Fruit fly (Drosophila melanogaster): ENCODE data around the gene CG42393.
A peak's percentile ranks its signal among the peaks of the same experiment; 100 is the strongest.

CG42393 gene

DNA sequence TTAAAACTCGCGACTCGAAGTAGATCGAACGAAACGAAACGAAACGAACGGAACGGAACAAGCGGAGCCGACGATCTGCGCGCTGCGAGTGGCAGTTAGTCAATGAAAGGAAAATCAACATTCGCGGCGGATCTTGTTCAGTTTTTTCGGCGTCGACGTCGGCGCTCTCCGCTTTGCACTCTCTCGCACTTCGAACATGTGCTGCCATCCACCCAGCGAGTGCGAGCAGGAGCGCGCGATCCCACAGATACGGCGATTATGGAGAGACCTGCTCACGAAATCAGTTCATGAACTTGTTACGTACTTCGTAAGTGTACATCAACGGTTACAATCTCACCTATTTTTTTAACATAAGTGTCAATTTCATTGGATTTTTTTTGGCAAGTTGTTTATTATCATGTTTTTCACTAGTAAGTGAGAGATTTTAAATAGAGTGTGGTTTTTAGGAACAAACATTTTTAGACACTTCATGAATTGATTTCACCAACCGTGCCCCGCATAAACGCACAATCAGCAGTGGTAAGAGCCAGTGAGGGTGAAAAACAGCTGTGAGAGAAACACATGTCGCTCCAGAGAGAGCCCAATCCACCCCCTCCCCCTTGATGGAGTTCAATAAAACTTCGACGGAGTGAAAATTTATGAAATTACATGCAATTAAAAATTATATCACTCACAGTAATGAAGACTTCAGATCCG, 43.0 kb upstream of the CG42393 start:
- TF ChIP-seq Pif1B (GFP tag; optimal IDR thresholded peaks at IDR 0.05) (peak; percentile 95), gl (tag; optimal IDR thresholded peaks at IDR 0.05) (peak; percentile 84), CG32121 (GFP tag; IDR thresholded peaks at IDR 0.05) (peak; percentile 96), Ets98B (GFP tag; IDR thresholded peaks at IDR 0.05) (peak; percentile 84), CG34367 (tag; optimal IDR thresholded peaks at IDR 0.05) (peak; percentile 90), CG8301 (tag; optimal IDR thresholded peaks at IDR 0.05) (peak; percentile 94), fd96Ca (GFP tag; IDR thresholded peaks at IDR 0.05) (peak; percentile 90), D1 (tag; optimal IDR thresholded peaks at IDR 0.05) (peak; percentile 74), CG4496 (GFP tag; IDR thresholded peaks at IDR 0.05) (peak; percentile 90), CG12605 (GFP tag; IDR thresholded peaks at IDR 0.05) (0 out of 2 replicates have a peak, but pooled peaks have one; percentile 65), CG8159 (tag; optimal IDR thresholded peaks at IDR 0.05) (peak; percentile 95), Snoo (tag; optimal IDR thresholded peaks at IDR 0.05) (peak; percentile 96), CG17806 (tag; optimal IDR thresholded peaks at IDR 0.05) (peak; percentile 89), CG10348 (GFP tag; IDR thresholded peaks at IDR 0.05) (no peak; the same call in 1 of the 2 replicates), rn (GFP tag; IDR thresholded peaks at IDR 0.05) (peak; percentile 67; the same call in 1 of the 2 replicates), CG15710 (tag; optimal IDR thresholded peaks at IDR 0.05) (peak; percentile 93), CG14655 (GFP tag; optimal IDR thresholded peaks at IDR 0.05) (peak; percentile 93), CG13204 (GFP tag; optimal IDR thresholded peaks at IDR 0.05) (peak; percentile 77), Pif1A (GFP tag; optimal IDR thresholded peaks at IDR 0.05) (peak; percentile 97), EcR (GFP tag; optimal IDR thresholded peaks at IDR 0.05) (peak; percentile 97), CG9948 (tag; optimal IDR thresholded peaks at IDR 0.05) (peak; percentile 88)

DNA sequence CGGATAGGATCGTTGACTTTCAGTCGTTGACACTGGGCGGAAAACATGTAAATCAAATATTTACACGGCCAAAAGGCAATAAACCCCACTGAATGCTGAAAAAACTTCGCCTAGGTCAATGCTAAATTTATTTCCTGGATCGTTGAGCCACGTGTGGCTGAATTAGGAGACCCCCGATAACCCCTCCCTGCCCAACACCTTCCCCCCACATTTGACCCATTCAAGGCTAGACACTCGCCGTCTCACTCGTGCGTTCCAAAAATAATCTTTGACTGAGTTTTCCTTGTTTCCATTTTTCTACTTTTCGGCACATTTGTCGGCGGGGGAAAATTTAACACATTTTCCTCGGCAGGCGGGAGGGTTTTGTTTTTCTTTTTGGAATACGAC, 42.4 kb upstream of the CG42393 start:
- TF ChIP-seq CG17806 (tag; optimal IDR thresholded peaks at IDR 0.05) (no peak), rn (GFP tag; IDR thresholded peaks at IDR 0.05) (no peak), CG32121 (GFP tag; IDR thresholded peaks at IDR 0.05) (no peak), CG12605 (GFP tag; IDR thresholded peaks at IDR 0.05) (no peak), CG34367 (tag; optimal IDR thresholded peaks at IDR 0.05) (no peak), CG10348 (GFP tag; IDR thresholded peaks at IDR 0.05) (no peak)

DNA sequence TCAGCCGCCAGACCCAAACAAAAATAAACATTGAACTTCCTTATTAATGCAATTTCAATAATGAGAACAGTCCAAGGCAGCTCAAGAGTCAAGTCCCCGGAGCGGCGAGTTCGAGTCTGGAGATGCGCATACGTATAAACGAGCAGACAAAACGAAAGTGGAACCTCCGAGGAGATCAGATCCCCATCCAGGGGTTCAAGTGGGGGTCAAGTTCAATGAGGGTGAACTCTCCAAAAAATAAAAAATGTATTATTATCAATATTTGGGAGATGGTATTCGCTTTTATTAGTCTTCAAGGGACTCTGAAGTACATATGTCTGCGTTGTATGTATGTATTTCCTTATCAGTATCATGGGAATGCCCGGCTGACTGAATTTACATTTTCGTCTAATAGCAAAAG, 41.6 kb upstream of the CG42393 start:
- TF ChIP-seq D1 (tag; optimal IDR thresholded peaks at IDR 0.05) (no peak), CG12605 (GFP tag; IDR thresholded peaks at IDR 0.05) (no peak), CG14655 (GFP tag; optimal IDR thresholded peaks at IDR 0.05) (no peak), CG9948 (tag; optimal IDR thresholded peaks at IDR 0.05) (no peak), CG8301 (tag; optimal IDR thresholded peaks at IDR 0.05) (no peak), fd96Ca (GFP tag; IDR thresholded peaks at IDR 0.05) (no peak), CG17806 (tag; optimal IDR thresholded peaks at IDR 0.05) (no peak), CG13204 (GFP tag; optimal IDR thresholded peaks at IDR 0.05) (no peak), gl (tag; optimal IDR thresholded peaks at IDR 0.05) (no peak), CG34367 (tag; optimal IDR thresholded peaks at IDR 0.05) (no peak), CG8159 (tag; optimal IDR thresholded peaks at IDR 0.05) (no peak), CG32121 (GFP tag; IDR thresholded peaks at IDR 0.05) (no peak), Pif1B (GFP tag; optimal IDR thresholded peaks at IDR 0.05) (no peak), Snoo (tag; optimal IDR thresholded peaks at IDR 0.05) (no peak), CG10348 (GFP tag; IDR thresholded peaks at IDR 0.05) (no peak), CG4496 (GFP tag; IDR thresholded peaks at IDR 0.05) (no peak), Ets98B (GFP tag; IDR thresholded peaks at IDR 0.05) (no peak), rn (GFP tag; IDR thresholded peaks at IDR 0.05) (no peak), Pif1A (GFP tag; optimal IDR thresholded peaks at IDR 0.05) (no peak), EcR (GFP tag; optimal IDR thresholded peaks at IDR 0.05) (no peak)

DNA sequence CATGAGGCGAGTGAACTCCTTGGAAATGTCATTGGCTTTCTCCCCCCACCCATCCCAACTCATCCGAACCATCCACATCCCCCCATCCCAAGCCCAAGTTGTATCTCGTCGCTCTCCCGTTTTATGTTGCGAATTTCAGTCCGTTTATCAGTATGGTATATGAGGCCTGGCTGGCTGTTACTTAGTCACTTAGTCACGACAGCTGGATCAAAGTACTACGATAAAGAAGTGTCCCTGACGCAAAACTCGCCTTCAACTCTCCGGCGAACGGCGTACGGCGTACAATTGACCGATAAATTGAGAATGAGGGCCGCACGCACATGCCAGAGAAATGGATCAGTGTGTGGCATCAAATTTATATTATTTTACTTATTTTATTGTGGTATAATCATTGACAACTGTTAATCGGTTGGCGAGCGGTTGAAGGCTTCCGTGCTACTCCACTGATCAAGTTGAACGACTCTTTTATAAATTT, 40.9 kb upstream of the CG42393 start:
- TF ChIP-seq CG14655 (GFP tag; optimal IDR thresholded peaks at IDR 0.05) (peak; percentile 22), gl (tag; optimal IDR thresholded peaks at IDR 0.05) (peak; percentile 48), CG12605 (GFP tag; IDR thresholded peaks at IDR 0.05) (no peak), CG8159 (tag; optimal IDR thresholded peaks at IDR 0.05) (no peak), CG17806 (tag; optimal IDR thresholded peaks at IDR 0.05) (no peak), fd96Ca (GFP tag; IDR thresholded peaks at IDR 0.05) (no peak), EcR (GFP tag; optimal IDR thresholded peaks at IDR 0.05) (peak; percentile 98), rn (GFP tag; IDR thresholded peaks at IDR 0.05) (no peak), CG13204 (GFP tag; optimal IDR thresholded peaks at IDR 0.05) (peak; percentile 15), CG15710 (tag; optimal IDR thresholded peaks at IDR 0.05) (no peak), CG8301 (tag; optimal IDR thresholded peaks at IDR 0.05) (no peak)

DNA sequence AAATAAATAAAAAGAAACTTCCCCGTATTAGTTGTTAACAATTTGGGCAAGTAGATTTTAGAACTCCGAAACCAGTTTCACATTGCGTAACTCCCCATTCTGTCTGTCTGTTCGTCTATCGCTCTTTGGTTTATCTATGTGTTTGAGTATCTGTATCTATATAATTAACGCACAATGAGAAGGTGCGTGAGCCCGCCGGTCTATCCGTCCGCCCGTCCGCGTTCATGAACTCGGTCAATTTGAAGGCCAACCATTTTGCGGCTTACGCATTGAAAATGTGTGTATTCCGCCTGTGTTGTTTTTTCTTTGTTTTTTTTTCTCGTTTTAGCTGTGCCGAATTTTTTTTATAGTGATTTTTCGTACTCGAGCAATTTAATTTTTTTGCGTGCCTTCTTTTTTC, 40.4 kb upstream of the CG42393 start:
- TF ChIP-seq CG14655 (GFP tag; optimal IDR thresholded peaks at IDR 0.05): no peak
- no peak for TF ChIP-seq fd96Ca (GFP tag; IDR thresholded peaks at IDR 0.05)
- no peak for TF ChIP-seq CG15710 (tag; optimal IDR thresholded peaks at IDR 0.05)
- no peak for TF ChIP-seq CG10348 (GFP tag; IDR thresholded peaks at IDR 0.05)
- no peak for TF ChIP-seq Pif1B (GFP tag; optimal IDR thresholded peaks at IDR 0.05)
- TF ChIP-seq CG12605 (GFP tag; IDR thresholded peaks at IDR 0.05): no peak
- TF ChIP-seq CG34367 (tag; optimal IDR thresholded peaks at IDR 0.05): no peak
- TF ChIP-seq CG8159 (tag; optimal IDR thresholded peaks at IDR 0.05): no peak
- no peak for TF ChIP-seq CG13204 (GFP tag; optimal IDR thresholded peaks at IDR 0.05)
- no peak for TF ChIP-seq CG9948 (tag; optimal IDR thresholded peaks at IDR 0.05)
- TF ChIP-seq Ets98B (GFP tag; IDR thresholded peaks at IDR 0.05): no peak
- no peak for TF ChIP-seq EcR (GFP tag; optimal IDR thresholded peaks at IDR 0.05)
- TF ChIP-seq Snoo (tag; optimal IDR thresholded peaks at IDR 0.05): no peak

All from whole organism, pupa.